Worm (Caenorhabditis elegans): ENCODE measurements around the gene F45F2.11.

DNA sequence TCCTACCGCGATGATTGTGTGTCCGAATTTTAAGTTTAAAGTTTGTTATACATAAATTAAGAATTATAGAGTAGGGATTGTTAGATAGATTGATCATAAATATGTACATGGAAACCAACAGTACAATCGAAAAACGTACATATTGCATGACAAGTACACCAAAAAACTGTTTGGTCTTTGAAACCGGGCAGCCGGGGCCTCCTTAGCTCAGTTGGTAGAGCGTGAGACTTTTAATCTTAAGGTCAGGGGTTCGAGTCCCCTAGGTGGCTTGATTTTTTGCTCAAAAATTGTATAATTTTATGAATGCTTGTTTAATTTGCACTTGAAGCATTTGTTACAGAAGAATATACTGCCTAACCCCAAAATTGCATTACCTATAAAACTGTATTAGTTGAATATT lies 25.6 kb downstream of the F45F2.11 start:
- no peak for TF ChIP-seq ztf-11 (tag; optimal IDR thresholded peaks at IDR 0.05)
- TF ChIP-seq pha-4 (tag; optimal IDR thresholded peaks at IDR 0.05): no peak
- no peak for TF ChIP-seq flh-1 (GFP tag; optimal IDR thresholded peaks at IDR 0.05)
- TF ChIP-seq elt-3 (tag; optimal IDR thresholded peaks at IDR 0.05): no peak

All from whole organism, mixed stage, embryonic.